Worm (Caenorhabditis elegans) whole organism, late embryonic: ENCODE measurements around the gene C06B3.7.

Source experiments
- C08G9.2 ChIP-seq: sonication (generic microtip); optimal IDR thresholded peaks from 2 replicates; lab custom pipeline; 2016; ENCODE audit warnings: mild to moderate bottlenecking, missing genetic modification characterization, moderate library complexity, missing compliant biosample characterization
- C38D4.7 ChIP-seq: fragments of 200-800 bp; sonication (Bioruptor generic); optimal IDR thresholded peaks from 2 replicates; lab custom pipeline; 2018; ENCODE audit warnings: mild to moderate bottlenecking, missing genetic modification characterization, moderate library complexity, missing compliant biosample characterization
- F13H6.1 ChIP-seq: sonication (generic microtip); optimal IDR thresholded peaks from 2 replicates; lab custom pipeline; 2016; ENCODE audit warnings: missing genetic modification characterization, missing compliant biosample characterization
- T23F11.4 ChIP-seq: fragments of 200-800 bp; sonication (Bioruptor generic); optimal IDR thresholded peaks from 2 replicates; lab custom pipeline; 2018; ENCODE audit warnings: mild to moderate bottlenecking, missing genetic modification characterization, missing compliant biosample characterization
- ama-1 ChIP-seq: fragments of 150-350 bp; optimal IDR thresholded peaks from 2 replicates; lab custom pipeline; 2014
- ceh-24 ChIP-seq: sonication (generic microtip); optimal IDR thresholded peaks from 2 replicates; lab custom pipeline; 2016; ENCODE audit warnings: mild to moderate bottlenecking, missing genetic modification characterization, missing compliant biosample characterization
- ceh-30 ChIP-seq: fragments of 150-350 bp; optimal IDR thresholded peaks from 2 replicates; lab custom pipeline; 2014; ENCODE audit warnings: missing biosample characterization, missing genetic modification characterization
- ceh-31 ChIP-seq: sonication (generic microtip); optimal IDR thresholded peaks from 2 replicates; lab custom pipeline; 2016; ENCODE audit warnings: missing genetic modification characterization, missing compliant biosample characterization
- ceh-34 ChIP-seq: sonication (generic microtip); optimal IDR thresholded peaks from 2 replicates; lab custom pipeline; 2016; ENCODE audit warnings: mild to moderate bottlenecking, missing genetic modification characterization, missing compliant biosample characterization
- ceh-45 ChIP-seq: fragments of 200-800 bp; sonication (Bioruptor generic); IDR thresholded peaks from 2 replicates; pipeline ENCODE4 v1.3.6; 2022; ENCODE audit warnings: missing genetic modification reagents, missing genetic modification characterization, missing compliant biosample characterization
- che-1 ChIP-seq: sonication (generic microtip); optimal IDR thresholded peaks from 2 replicates; lab custom pipeline; 2016; ENCODE audit warnings: mild to moderate bottlenecking, missing genetic modification characterization, missing compliant biosample characterization
- dmd-4 ChIP-seq: sonication (generic microtip); optimal IDR thresholded peaks from 2 replicates; lab custom pipeline; 2016; ENCODE audit warnings: borderline replicate concordance, missing genetic modification characterization, missing compliant biosample characterization
- dve-1 ChIP-seq: sonication (generic microtip); optimal IDR thresholded peaks from 2 replicates; lab custom pipeline; 2017; ENCODE audit warnings: antibody characterized with exemption, mild to moderate bottlenecking, missing genetic modification characterization, missing compliant biosample characterization
- elt-2 ChIP-seq: sonication (generic microtip); optimal IDR thresholded peaks from 2 replicates; lab custom pipeline; 2016; ENCODE audit warnings: missing genetic modification reagents, missing genetic modification characterization, missing compliant biosample characterization
- elt-4 ChIP-seq: sonication (generic microtip); optimal IDR thresholded peaks from 2 replicates; lab custom pipeline; 2016; ENCODE audit warnings: missing genetic modification characterization, missing compliant biosample characterization
- eyg-1 ChIP-seq: sonication (generic microtip); optimal IDR thresholded peaks from 2 replicates; lab custom pipeline; 2016; ENCODE audit warnings: missing genotype, missing genetic modification characterization, missing compliant biosample characterization
- fkh-10 ChIP-seq: fragments of 150-350 bp; optimal IDR thresholded peaks from 2 replicates; lab custom pipeline; 2014; ENCODE audit warnings: missing biosample characterization, missing genetic modification reagents, missing genetic modification characterization
- fkh-6 ChIP-seq: sonication (generic microtip); optimal IDR thresholded peaks from 2 replicates; lab custom pipeline; 2016; ENCODE audit warnings: missing genetic modification characterization, missing compliant biosample characterization
- gmeb-2 ChIP-seq: sonication (generic microtip); optimal IDR thresholded peaks from 2 replicates; lab custom pipeline; 2016; ENCODE audit warnings: missing genetic modification characterization, inconsistent platforms, missing compliant biosample characterization
- hlh-13 ChIP-seq: fragments of 200-800 bp; sonication (Bioruptor generic); optimal IDR thresholded peaks from 2 replicates; lab custom pipeline; 2018; ENCODE audit warnings: mild to moderate bottlenecking, missing genetic modification characterization, missing compliant biosample characterization
- hlh-30 ChIP-seq: sonication (generic microtip); optimal IDR thresholded peaks from 2 replicates; lab custom pipeline; 2017; ENCODE audit warnings: antibody characterized with exemption, missing genetic modification characterization, missing compliant biosample characterization; ENCODE audit not compliant: insufficient read depth
- hlh-8 ChIP-seq: sonication (generic microtip); optimal IDR thresholded peaks from 2 replicates; lab custom pipeline; 2016; ENCODE audit warnings: missing genotype, missing genetic modification characterization, missing compliant biosample characterization
- lim-6 ChIP-seq: sonication (generic microtip); optimal IDR thresholded peaks from 2 replicates; lab custom pipeline; 2016; ENCODE audit warnings: missing genetic modification characterization, missing compliant biosample characterization
- lin-11 ChIP-seq: fragments of 200-800 bp; sonication (Bioruptor generic); optimal IDR thresholded peaks from 2 replicates; lab custom pipeline; 2018; ENCODE audit warnings: mild to moderate bottlenecking, missing genetic modification characterization, missing compliant biosample characterization
- nhr-11 ChIP-seq: fragments of 150-350 bp; optimal IDR thresholded peaks from 2 replicates; lab custom pipeline; 2014; ENCODE audit warnings: missing biosample characterization, missing genetic modification characterization
- nhr-232 ChIP-seq: sonication (generic microtip); optimal IDR thresholded peaks from 2 replicates; lab custom pipeline; 2016; ENCODE audit warnings: missing genetic modification characterization, missing compliant biosample characterization
- npax-4 ChIP-seq: sonication (generic microtip); optimal IDR thresholded peaks from 2 replicates; lab custom pipeline; 2016; ENCODE audit warnings: missing genetic modification characterization, missing compliant biosample characterization
- pat-9 ChIP-seq: fragments of 200-800 bp; sonication (Bioruptor generic); optimal IDR thresholded peaks from 2 replicates; lab custom pipeline; 2018; ENCODE audit warnings: mild to moderate bottlenecking, missing genetic modification characterization, moderate library complexity, missing compliant biosample characterization
- pax-1 ChIP-seq: fragments of 150-350 bp; optimal IDR thresholded peaks from 2 replicates; lab custom pipeline; 2014; ENCODE audit warnings: missing biosample characterization, missing genetic modification characterization
- pha-2 ChIP-seq: sonication (generic microtip); optimal IDR thresholded peaks from 2 replicates; lab custom pipeline; 2017; ENCODE audit warnings: mild to moderate bottlenecking, missing genetic modification characterization, missing compliant biosample characterization
- pha-4 ChIP-seq: fragments of 150-350 bp; optimal IDR thresholded peaks from 2 replicates; lab custom pipeline; 2018; ENCODE audit warnings: missing biosample characterization, missing genetic modification reagents, missing genetic modification characterization
- ref-2 ChIP-seq: sonication (generic microtip); optimal IDR thresholded peaks from 2 replicates; lab custom pipeline; 2016; ENCODE audit warnings: missing genetic modification characterization, missing compliant biosample characterization
- rnt-1 ChIP-seq: sonication (generic microtip); optimal IDR thresholded peaks from 2 replicates; lab custom pipeline; 2016; ENCODE audit warnings: missing genetic modification characterization, missing compliant biosample characterization
- sdc-2 ChIP-seq: sonication (generic microtip); optimal IDR thresholded peaks from 2 replicates; lab custom pipeline; 2016; ENCODE audit warnings: missing genotype, missing genetic modification characterization, missing compliant biosample characterization
- sox-4 ChIP-seq: sonication (generic microtip); optimal IDR thresholded peaks from 2 replicates; lab custom pipeline; 2017; ENCODE audit warnings: mild to moderate bottlenecking, missing genetic modification characterization, inconsistent platforms, missing compliant biosample characterization
- tbx-2 ChIP-seq: sonication (generic microtip); optimal IDR thresholded peaks from 2 replicates; lab custom pipeline; 2016; ENCODE audit warnings: missing genetic modification characterization, missing compliant biosample characterization
- unc-42 ChIP-seq: sonication (generic microtip); optimal IDR thresholded peaks from 2 replicates; lab custom pipeline; 2016; ENCODE audit warnings: missing genotype, missing genetic modification characterization, missing compliant biosample characterization
- unc-55 ChIP-seq: sonication (generic microtip); optimal IDR thresholded peaks from 2 replicates; lab custom pipeline; 2017; ENCODE audit warnings: missing biosample characterization, missing genetic modification reagents, missing genetic modification characterization
- ztf-16 ChIP-seq: sonication (generic microtip); optimal IDR thresholded peaks from 2 replicates; lab custom pipeline; 2017; ENCODE audit warnings: missing genetic modification characterization, missing compliant biosample characterization

The C06B3.7 gene

ce11 chrV:13946385-13947019 lies 37.0 kb downstream of the C06B3.7 start, which contains the start of the genes srx-10 and clec-226:
srx-10 (minus strand) TSS chrV:13946485.
clec-226 (plus strand) TSS chrV:13946969.
- no peak for TF ChIP-seq elt-4 (tag; lab: Kevin White, UChicago)
- TF ChIP-seq dve-1 = no peak
- no peak for TF ChIP-seq dmd-4 (tag; lab: Kevin White, UChicago)
- no peak for TF ChIP-seq sdc-2 (tag; lab: Kevin White, UChicago)
- no peak for TF ChIP-seq pha-4 (tag; lab: Kevin White, UChicago)
- TF ChIP-seq hlh-30 (tag; lab: Kevin White, UChicago) = no peak
- TF ChIP-seq tbx-2 (tag; lab: Kevin White, UChicago) = no peak
- no peak for TF ChIP-seq ama-1 (lab: Kevin White, UChicago)
- no peak for TF ChIP-seq eyg-1 (tag; lab: Kevin White, UChicago)
- no peak for TF ChIP-seq pat-9
- no peak for TF ChIP-seq sox-4 (tag; lab: Kevin White, UChicago)
- TF ChIP-seq fkh-10 (GFP tag; lab: Kevin White, UChicago) = no peak
- TF ChIP-seq T23F11.4 (GFP tag; lab: Kevin White, UChicago) = no peak
- TF ChIP-seq ztf-16 (tag; lab: Kevin White, UChicago) = no peak
- no peak for TF ChIP-seq ceh-34 (tag; lab: Kevin White, UChicago)
- no peak for TF ChIP-seq fkh-6 (tag; lab: Kevin White, UChicago)
- no peak for TF ChIP-seq F13H6.1 (tag; lab: Kevin White, UChicago)
- TF ChIP-seq C08G9.2 (tag; lab: Kevin White, UChicago) = no peak
- no peak for TF ChIP-seq lim-6 (tag; lab: Kevin White, UChicago)
- TF ChIP-seq pha-2 (tag; lab: Kevin White, UChicago) = no peak
- TF ChIP-seq, all 69 proteins: peak for 0

DNA sequence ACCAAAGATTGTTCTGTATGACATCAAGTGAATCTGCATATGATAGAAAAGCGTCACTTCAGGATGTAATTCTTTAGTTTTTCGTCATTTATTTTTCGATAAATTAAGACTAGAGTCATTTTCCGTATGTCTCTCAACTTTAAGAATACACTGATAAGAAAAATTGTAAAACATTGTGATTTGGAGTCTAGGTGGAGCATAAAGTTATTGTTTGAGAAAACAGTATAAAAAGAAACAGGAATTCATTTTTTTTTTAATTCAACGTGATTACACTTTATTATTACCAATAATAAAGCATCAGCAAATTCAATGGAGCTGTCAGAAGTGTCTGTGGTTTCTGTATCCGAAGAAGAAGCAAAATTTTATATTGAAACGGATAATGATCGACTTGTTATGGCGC lies 39.5 kb downstream of the C06B3.7 start, which contains the start of gene R10D12.6:
R10D12.6 (plus strand) TSS at position 301 of the 400 bp plus-strand sequence.
- no peak for TF ChIP-seq lim-6 (tag; lab: Kevin White, UChicago)
- TF ChIP-seq eyg-1 (tag; lab: Kevin White, UChicago) = no peak
- no peak for TF ChIP-seq unc-55
- no peak for TF ChIP-seq hlh-30 (tag; lab: Kevin White, UChicago)
- no peak for TF ChIP-seq ceh-31 (tag; lab: Kevin White, UChicago)
- no peak for TF ChIP-seq gmeb-2
- no peak for TF ChIP-seq fkh-6 (tag; lab: Kevin White, UChicago)
- no peak for TF ChIP-seq ceh-45 (GFP tag; lab: Robert Waterston, UW)

ce11 chrV:13949752-13950151 lies 40.3 kb downstream of the C06B3.7 start, which contains the start of gene R10D12.7:
R10D12.7 (plus strand) TSS chrV:13950052.
- TF ChIP-seq ref-2 (tag; lab: Kevin White, UChicago) (no peak), ceh-24 (no peak), C38D4.7 (no peak), sox-4 (tag; lab: Kevin White, UChicago) (no peak), npax-4 (tag; lab: Kevin White, UChicago) (no peak), pax-1 (tag; lab: Kevin White, UChicago) (no peak), fkh-6 (tag; lab: Kevin White, UChicago) (no peak), ceh-30 (no peak), ama-1 (lab: Kevin White, UChicago) (no peak), fkh-10 (GFP tag; lab: Kevin White, UChicago) (no peak), elt-2 (tag; lab: Kevin White, UChicago) (no peak), unc-42 (no peak)

DNA sequence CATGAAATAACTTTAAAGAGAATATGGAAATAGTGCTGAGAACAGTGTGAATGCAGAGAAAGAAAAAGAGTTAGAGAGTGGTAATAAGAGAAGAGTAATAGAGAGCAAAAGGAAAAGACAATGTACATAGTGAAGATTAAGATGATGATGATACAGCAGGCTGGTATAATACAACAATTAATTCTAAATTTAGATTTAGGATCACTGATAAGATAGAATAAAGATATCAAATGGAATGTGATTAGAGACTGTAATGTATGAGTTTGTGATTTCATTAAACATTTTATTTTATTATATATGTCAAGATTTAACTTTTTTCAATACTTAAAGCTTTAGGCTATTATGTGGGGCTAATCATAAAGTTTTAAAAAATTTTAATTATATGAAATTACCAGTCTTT lies 43.7 kb downstream of the C06B3.7 start, which contains the start of gene R10D12.8:
R10D12.8 (minus strand) TSS at position 101 of the 400 bp plus-strand sequence.
- TF ChIP-seq che-1 (tag; lab: Kevin White, UChicago) (no peak), sox-4 (tag; lab: Kevin White, UChicago) (no peak), rnt-1 (no peak), ceh-31 (tag; lab: Kevin White, UChicago) (no peak), lin-11 (tag; lab: Kevin White, UChicago) (no peak), nhr-232 (tag; lab: Kevin White, UChicago) (no peak), gmeb-2 (no peak), hlh-8 (tag; lab: Kevin White, UChicago) (no peak), dve-1 (no peak), C38D4.7 (no peak), hlh-13 (GFP tag; lab: Kevin White, UChicago) (no peak), ceh-45 (GFP tag; lab: Robert Waterston, UW) (no peak), nhr-11 (tag; lab: Kevin White, UChicago) (no peak), tbx-2 (tag; lab: Kevin White, UChicago) (no peak)
